Fruit fly (Drosophila melanogaster) whole organism, prepupa: ENCODE data around the gene Agpat3.

ENCODE experiments used
- CG15336 ChIP-seq: fragments of 200-800 bp; sonication (Bioruptor generic); IDR thresholded peaks from 2 replicates; pipeline ENCODE4 v1.3.6; 2022; ENCODE audit warnings: missing biosample characterization, missing genetic modification characterization
- CG1621 ChIP-seq: fragments of 200-800 bp; sonication (Bioruptor generic); optimal IDR thresholded peaks from 3 replicates; lab custom pipeline; 2018; ENCODE audit warnings: missing biosample characterization, mild to moderate bottlenecking, missing genetic modification characterization
- CG6854 ChIP-seq: fragments of 200-800 bp; sonication (Bioruptor generic); optimal IDR thresholded peaks from 2 replicates; lab custom pipeline; 2017; ENCODE audit warnings: missing biosample characterization, mild to moderate bottlenecking, missing genetic modification characterization
- CG8632 ChIP-seq: fragments of 200-800 bp; sonication (Bioruptor generic); optimal IDR thresholded peaks from 3 replicates; lab custom pipeline; 2016; ENCODE audit warnings: missing biosample characterization, missing genetic modification characterization
- Gug ChIP-seq: fragments of 200-800 bp; sonication (Bioruptor generic); IDR thresholded peaks from 2 replicates; pipeline ENCODE4 v1.3.6; 2022; ENCODE audit warnings: missing biosample characterization, missing genetic modification characterization
- Hr39 ChIP-seq: fragments of 200-800 bp; sonication (Bioruptor generic); optimal IDR thresholded peaks from 2 replicates; lab custom pipeline; 2016; ENCODE audit warnings: missing biosample characterization, missing genetic modification characterization
- Sox102F ChIP-seq: fragments of 200-800 bp; sonication (Bioruptor generic); optimal IDR thresholded peaks from 2 replicates; lab custom pipeline; 2016; ENCODE audit warnings: missing biosample characterization, mild to moderate bottlenecking, missing genetic modification characterization
- net ChIP-seq: fragments of 200-800 bp; sonication (Bioruptor generic); optimal IDR thresholded peaks from 3 replicates; lab custom pipeline; 2016; ENCODE audit warnings: missing biosample characterization, missing genetic modification characterization

- TF ChIP-seq Gug (GFP tag; lab: Robert Waterston, UW) (no peak), Hr39 (GFP tag; lab: Kevin White, UChicago) (no peak), Sox102F (GFP tag; lab: Kevin White, UChicago) (no peak), CG8632 (GFP tag; lab: Kevin White, UChicago) (no peak), net (GFP tag; lab: Kevin White, UChicago) (no peak), CG6854 (GFP tag; lab: Kevin White, UChicago) (no peak), CG15336 (no peak), CG1621 (tag; lab: Kevin White, UChicago) (no peak)
Measured at dm6 chr3L:16367240-16367639, 18.5 kb downstream of the Agpat3 start, which contains the start of gene Cpr72Ec.
